Worm (Caenorhabditis elegans) whole organism, young adult: ENCODE results near the gene Y55B1BL.1.

Experiments
- F57A8.1 ChIP-seq: fragments of 200-800 bp; sonication (Bioruptor generic); optimal IDR thresholded peaks from 2 replicates; lab custom pipeline; 2018; ENCODE audit warnings: mild to moderate bottlenecking, missing genetic modification characterization, moderate library complexity, missing compliant biosample characterization
- F57C9.4 ChIP-seq: sonication (generic microtip); optimal IDR thresholded peaks from 2 replicates; lab custom pipeline; 2017; ENCODE audit warnings: mild to moderate bottlenecking, missing genetic modification characterization, missing compliant biosample characterization
- Y53F4B.3 ChIP-seq: fragments of 200-800 bp; sonication (Bioruptor generic); IDR thresholded peaks from 2 replicates; pipeline ENCODE4 v1.3.6; 2022; ENCODE audit warnings: missing genetic modification reagents, missing genetic modification characterization, missing compliant biosample characterization
- ceh-100 ChIP-seq: fragments of 200-800 bp; sonication (Bioruptor generic); IDR thresholded peaks from 2 replicates; pipeline ENCODE4 v1.3.6; 2022; ENCODE audit warnings: missing genetic modification reagents, missing genetic modification characterization, missing compliant biosample characterization
- ceh-58 ChIP-seq: fragments of 200-800 bp; sonication (Bioruptor generic); IDR thresholded peaks from 2 replicates; pipeline ENCODE4 v1.3.6; 2022; ENCODE audit warnings: missing genetic modification characterization, missing compliant biosample characterization
- die-1 ChIP-seq: sonication (generic microtip); optimal IDR thresholded peaks from 2 replicates; lab custom pipeline; 2016; ENCODE audit warnings: missing genotype, mild to moderate bottlenecking, missing genetic modification characterization, missing compliant biosample characterization
- lsy-27 ChIP-seq: sonication (generic microtip); optimal IDR thresholded peaks from 2 replicates; lab custom pipeline; 2017; ENCODE audit warnings: missing genetic modification characterization, mild to moderate bottlenecking, missing compliant biosample characterization, antibody characterized with exemption, missing genotype, borderline replicate concordance; ENCODE audit not compliant: insufficient read depth
- mel-28 ChIP-seq: sonication (generic microtip); optimal IDR thresholded peaks from 2 replicates; lab custom pipeline; 2016; ENCODE audit warnings: borderline replicate concordance, mild to moderate bottlenecking, missing genetic modification characterization, missing compliant biosample characterization
- nhr-90 ChIP-seq: sonication (generic microtip); optimal IDR thresholded peaks from 2 replicates; lab custom pipeline; 2016; ENCODE audit warnings: missing genotype, mild to moderate bottlenecking, missing genetic modification characterization, missing compliant biosample characterization
- pha-4 ChIP-seq: fragments of 150-350 bp; sonication (generic microtip); optimal IDR thresholded peaks from 2 replicates; lab custom pipeline; 2014; ENCODE audit warnings: missing biosample characterization, missing genetic modification reagents, missing genetic modification characterization
- rec-8 ChIP-seq, 2 experiments: sonication (generic microtip); optimal IDR thresholded peaks; 2 replicates each; lab custom pipeline; 2016; ENCODE audit warnings: mild to moderate bottlenecking in 2 of 2, missing genetic modification characterization in 2 of 2, missing genetic modification reagents in 2 of 2, missing genotype in 2 of 2, missing biosample characterization in 1 of 2, missing compliant biosample characterization in 1 of 2, moderate library complexity in 1 of 2
- snpc-4 ChIP-seq, 5 experiments: fragments of 150-350 bp in 1 of 5; sonication (generic microtip) in 4 of 5; optimal IDR thresholded peaks; 2 replicates each; lab custom pipeline; 2014 to 2018; ENCODE audit warnings: missing genetic modification characterization in 5 of 5, missing biosample characterization in 3 of 5, antibody characterized with exemption in 2 of 5, mild to moderate bottlenecking in 2 of 5, missing compliant biosample characterization in 2 of 5, missing genotype in 2 of 5, moderate library complexity in 2 of 5, missing genetic modification reagents in 1 of 5
- unc-62 ChIP-seq: fragments of 150-350 bp; optimal IDR thresholded peaks from 2 replicates; lab custom pipeline; 2014; ENCODE audit warnings: missing biosample characterization, missing genetic modification reagents, missing genetic modification characterization

- TF ChIP-seq mel-28 (tag; lab: Kevin White, UChicago): no peak
- TF ChIP-seq lsy-27 (tag; lab: Kevin White, UChicago): no peak
- no peak for TF ChIP-seq snpc-4 (GFP tag; optimal IDR thresholded peaks at IDR 0.05; lab: Kevin White, UChicago)
- TF ChIP-seq snpc-4 (tag; optimal IDR thresholded peaks at IDR 0.05; lab: Kevin White, UChicago): no peak
- TF ChIP-seq die-1 (tag; lab: Kevin White, UChicago): no peak
- TF ChIP-seq rec-8 (tag; optimal IDR thresholded peaks at IDR 0.05; lab: Kevin White, UChicago): no peak
- TF ChIP-seq nhr-90 (tag; lab: Kevin White, UChicago): no peak
- TF ChIP-seq F57A8.1 (GFP tag; lab: Kevin White, UChicago): no peak
- no peak for TF ChIP-seq pha-4 (tag; lab: Kevin White, UChicago)
- no peak for TF ChIP-seq ceh-100 (GFP tag; lab: Robert Waterston, UW)
- no peak for TF ChIP-seq Y53F4B.3
- TF ChIP-seq ceh-58: no peak
- no peak for TF ChIP-seq F57C9.4
- no peak for TF ChIP-seq unc-62
Observed at ce11 chrIII:439926-440325, 37.7 kb downstream of the Y55B1BL.1 start, which contains the start of gene affl-1.
